Worm (Caenorhabditis elegans) whole organism, L4/young adult: ENCODE measurements around the gene apt-9.

Experiments used
- W03F9.2 ChIP-seq: fragments of 150-350 bp; optimal IDR thresholded peaks from 2 replicates; lab custom pipeline; 2014; ENCODE audit warnings: missing biosample characterization, missing genetic modification characterization
- dao-5 ChIP-seq: sonication (generic microtip); optimal IDR thresholded peaks from 2 replicates; lab custom pipeline; 2016; ENCODE audit warnings: missing genotype, missing genetic modification characterization, moderate library complexity, missing compliant biosample characterization
- him-1 ChIP-seq: sonication (generic microtip); optimal IDR thresholded peaks from 2 replicates; lab custom pipeline; 2016; ENCODE audit warnings: missing genotype, missing genetic modification reagents, missing genetic modification characterization, missing compliant biosample characterization

- peak; percentile 1 for TF ChIP-seq dao-5 (tag; lab: Kevin White, UChicago)
- peak; percentile 54 for TF ChIP-seq W03F9.2 (tag; lab: Kevin White, UChicago)
- TF ChIP-seq him-1 (tag; lab: Kevin White, UChicago), result peak; percentile 97
These were observed 37.2 kb upstream of the apt-9 start for ce11 chrX:11031047-11031695.
